Fruit fly (Drosophila melanogaster) whole organism, embryonic: ENCODE data around the gene TwdlX.

Source experiments
- CG10147 ChIP-seq: fragments of 200-800 bp; sonication (Bioruptor generic); optimal IDR thresholded peaks from 2 replicates; lab custom pipeline; 2019; ENCODE audit warnings: missing biosample characterization, mild to moderate bottlenecking, missing genetic modification characterization, moderate library complexity
- CG10209 ChIP-seq: fragments of 200-800 bp; sonication (Bioruptor generic); optimal IDR thresholded peaks from 3 replicates; lab custom pipeline; 2017; ENCODE audit warnings: missing biosample characterization, mild to moderate bottlenecking, missing genetic modification characterization, missing genetic modification reagents
- CG10654 ChIP-seq: fragments of 200-800 bp; sonication (Bioruptor generic); optimal IDR thresholded peaks from 2 replicates; lab custom pipeline; 2016; ENCODE audit warnings: missing biosample characterization, missing genetic modification characterization
- CG11456 ChIP-seq: fragments of 200-800 bp; sonication (Bioruptor generic); IDR thresholded peaks from 3 replicates; pipeline ENCODE4 v1.3.6; 2022; ENCODE audit warnings: missing biosample characterization, missing genetic modification characterization
- CG12071 ChIP-seq: fragments of 200-800 bp; sonication (Bioruptor generic); optimal IDR thresholded peaks from 3 replicates; lab custom pipeline; 2018; ENCODE audit warnings: missing biosample characterization, mild to moderate bottlenecking, missing genetic modification characterization
- CG12769 ChIP-seq: fragments of 200-800 bp; sonication (Bioruptor generic); optimal IDR thresholded peaks from 2 replicates; lab custom pipeline; 2019; ENCODE audit warnings: missing biosample characterization, mild to moderate bottlenecking, missing genetic modification characterization, moderate library complexity
- CG15514 ChIP-seq: fragments of 200-800 bp; sonication (Bioruptor generic); optimal IDR thresholded peaks from 3 replicates; lab custom pipeline; 2017; ENCODE audit warnings: missing biosample characterization, missing genetic modification characterization, mild to moderate bottlenecking, moderate library complexity, missing genetic modification reagents
- CG18619 ChIP-seq: fragments of 200-800 bp; sonication (Bioruptor generic); optimal IDR thresholded peaks from 3 replicates; lab custom pipeline; 2017; ENCODE audit warnings: missing biosample characterization, mild to moderate bottlenecking, missing genetic modification characterization
- CG3281 ChIP-seq: fragments of 200-800 bp; sonication (Bioruptor generic); optimal IDR thresholded peaks from 3 replicates; lab custom pipeline; 2017; ENCODE audit warnings: missing biosample characterization, mild to moderate bottlenecking, missing genetic modification characterization
- CG34422 ChIP-seq: fragments of 200-800 bp; sonication (Bioruptor generic); IDR thresholded peaks from 3 replicates; pipeline ENCODE4 v1.3.6; 2022; ENCODE audit warnings: missing biosample characterization, missing genetic modification characterization
- CG3847 ChIP-seq: fragments of 200-800 bp; sonication (Bioruptor generic); IDR thresholded peaks from 2 replicates; pipeline ENCODE4 v1.3.6; 2022; ENCODE audit warnings: missing biosample characterization, missing genetic modification characterization
- CG6689 ChIP-seq: fragments of 200-800 bp; sonication (Bioruptor generic); IDR thresholded peaks from 2 replicates; pipeline ENCODE4 v1.3.6; 2022; ENCODE audit warnings: missing biosample characterization, missing genetic modification characterization
- CG7839 ChIP-seq: fragments of 200-800 bp; sonication (Bioruptor generic); optimal IDR thresholded peaks from 3 replicates; lab custom pipeline; 2018; ENCODE audit warnings: missing biosample characterization, mild to moderate bottlenecking, missing genetic modification characterization, moderate library complexity
- CG8089 ChIP-seq: fragments of 200-800 bp; sonication (Bioruptor generic); optimal IDR thresholded peaks from 3 replicates; lab custom pipeline; 2016; ENCODE audit warnings: missing biosample characterization, missing genetic modification characterization
- CG8359 ChIP-seq: fragments of 200-800 bp; sonication (Bioruptor generic); optimal IDR thresholded peaks from 2 replicates; lab custom pipeline; 2017; ENCODE audit warnings: missing biosample characterization, mild to moderate bottlenecking, missing genetic modification characterization, borderline replicate concordance
- Drgx ChIP-seq: fragments of 200-800 bp; sonication (Bioruptor generic); IDR thresholded peaks from 2 replicates; pipeline ENCODE4 v1.3.6; 2022; ENCODE audit warnings: missing biosample characterization, missing genetic modification characterization
- Eip74EF ChIP-seq, 2 experiments: fragments of 200-800 bp in 1 of 2; fragments of >200 bp in 1 of 2; sonication (Bioruptor generic) in 1 of 2; optimal IDR thresholded peaks; 2 replicates each; lab custom pipeline; 2017 to 2019; ENCODE audit warnings: missing biosample characterization in 2 of 2, missing genetic modification characterization in 2 of 2, mild to moderate bottlenecking in 1 of 2, moderate library complexity in 1 of 2
- Ets65A ChIP-seq: fragments of 200-800 bp; sonication (Bioruptor generic); peaks from one replicate; lab custom pipeline; 2016; ENCODE audit warnings: missing biosample characterization, missing genetic modification characterization
- HHEX ChIP-seq: fragments of 200-800 bp; sonication (Bioruptor generic); optimal IDR thresholded peaks from 3 replicates; lab custom pipeline; 2017; ENCODE audit warnings: missing biosample characterization, mild to moderate bottlenecking, missing genetic modification characterization, missing genetic modification reagents
- Hr51 ChIP-seq, 2 experiments: fragments of 200-800 bp; sonication (Bioruptor generic); optimal IDR thresholded peaks; 2 replicates in 1 of 2; 3 replicates in 1 of 2; lab custom pipeline; 2016 to 2018; ENCODE audit warnings: missing biosample characterization in 2 of 2, missing genetic modification characterization in 2 of 2, mild to moderate bottlenecking in 1 of 2, moderate library complexity in 1 of 2
- Hsf ChIP-seq: fragments of 200-800 bp; sonication (Bioruptor generic); optimal IDR thresholded peaks from 3 replicates; lab custom pipeline; 2016; ENCODE audit warnings: missing biosample characterization, missing genetic modification characterization
- Meics ChIP-seq: fragments of 200-800 bp; sonication (Bioruptor generic); optimal IDR thresholded peaks from 2 replicates; lab custom pipeline; 2017; ENCODE audit warnings: missing biosample characterization, mild to moderate bottlenecking, missing genetic modification characterization
- Pdp1 ChIP-seq, 2 experiments: fragments of 200-800 bp; sonication (Bioruptor generic); optimal IDR thresholded peaks; 3 replicates each; lab custom pipeline; 2016; ENCODE audit warnings: missing biosample characterization in 2 of 2, missing genetic modification characterization in 2 of 2, mild to moderate bottlenecking in 1 of 2, moderate library complexity in 1 of 2
- Rx ChIP-seq: fragments of 200-800 bp; sonication (Bioruptor generic); IDR thresholded peaks from 2 replicates; pipeline ENCODE4 v1.3.6; 2022; ENCODE audit warnings: missing biosample characterization, missing genetic modification characterization
- Side ChIP-seq: fragments of 200-800 bp; sonication (Bioruptor generic); optimal IDR thresholded peaks from 2 replicates; lab custom pipeline; 2016; ENCODE audit warnings: missing biosample characterization, missing genetic modification characterization
- Sox102F ChIP-seq: fragments of 200-800 bp; sonication (Bioruptor generic); optimal IDR thresholded peaks from 2 replicates; lab custom pipeline; 2018; ENCODE audit warnings: missing biosample characterization, mild to moderate bottlenecking, missing genetic modification characterization, moderate library complexity
- chif ChIP-seq, 2 experiments: fragments of 200-800 bp; sonication (Bioruptor generic); optimal IDR thresholded peaks; 3 replicates each; lab custom pipeline; 2016; ENCODE audit warnings: missing biosample characterization in 2 of 2, missing genetic modification characterization in 2 of 2
- corto ChIP-seq: fragments of 200-800 bp; sonication (Bioruptor generic); optimal IDR thresholded peaks from 2 replicates; lab custom pipeline; 2016; ENCODE audit warnings: missing biosample characterization, mild to moderate bottlenecking, missing genetic modification characterization, moderate library complexity
- dysf ChIP-seq: fragments of 200-800 bp; sonication (Bioruptor generic); IDR thresholded peaks from 3 replicates; pipeline ENCODE4 v1.3.6; 2022; ENCODE audit warnings: missing biosample characterization, missing genetic modification characterization
- hkb ChIP-seq, 2 experiments: fragments of 200-800 bp in 1 of 2; fragments of >200 bp in 1 of 2; sonication (Bioruptor generic) in 1 of 2; IDR thresholded peaks in 1 of 2; optimal IDR thresholded peaks in 1 of 2; 2 replicates each; pipeline versions ENCODE4 v1.3.6 to Lab custom; 2017 to 2022; ENCODE audit warnings: missing biosample characterization in 1 of 2, missing genetic modification characterization in 1 of 2
- oc ChIP-seq: fragments of 200-800 bp; sonication (Bioruptor generic); optimal IDR thresholded peaks from 2 replicates; lab custom pipeline; 2018; ENCODE audit warnings: missing biosample characterization, mild to moderate bottlenecking, missing genetic modification characterization, moderate library complexity
- wek ChIP-seq: fragments of 200-800 bp; sonication (Bioruptor generic); optimal IDR thresholded peaks from 3 replicates; lab custom pipeline; 2018; ENCODE audit warnings: missing biosample characterization, mild to moderate bottlenecking, missing genetic modification characterization, moderate library complexity

Gene TwdlX

dm6 chrX:16781055-16781454 lies 50.2 kb downstream of the TwdlX start (continued):
- no peak for TF ChIP-seq CG8359 (GFP tag; lab: Kevin White, UChicago)
- peak; percentile 37 for TF ChIP-seq CG7839 (tag; lab: Kevin White, UChicago)
- TF ChIP-seq chif (GFP tag; optimal IDR thresholded peaks at IDR 0.05; lab: Kevin White, UChicago): peak in 1 of 2 experiments; percentile 22
- TF ChIP-seq Pdp1 (GFP tag; optimal IDR thresholded peaks at IDR 0.05; lab: Kevin White, UChicago): peak; percentile 11 to 62
- peak; percentile 29 for TF ChIP-seq HHEX (GFP tag; lab: Kevin White, UChicago)
- peak; percentile 53 for TF ChIP-seq CG3281 (GFP tag; lab: Kevin White, UChicago)
- peak; percentile 21 to 45 for TF ChIP-seq Hr51 (GFP tag; optimal IDR thresholded peaks at IDR 0.05; lab: Kevin White, UChicago)
- peak; percentile 24 for TF ChIP-seq Side
- TF ChIP-seq Rx (GFP tag; lab: Robert Waterston, UW): peak; percentile 32; the same call in 1 of the 2 replicates
- TF ChIP-seq Meics (GFP tag; lab: Kevin White, UChicago): peak; percentile 47
- TF ChIP-seq CG8089 (GFP tag; lab: Kevin White, UChicago): peak; percentile 6
- TF ChIP-seq CG34422 (GFP tag; lab: Robert Waterston, UW): peak; percentile 40; the same call in 1 of the 3 replicates
- peak; percentile 2 for TF ChIP-seq CG10147 (GFP tag; lab: Kevin White, UChicago)
- TF ChIP-seq CG10209: peak; percentile 15
- peak; percentile 50 for TF ChIP-seq CG3847
- peak; percentile 61; the same call in 2 of the 3 replicates for TF ChIP-seq dysf (GFP tag; lab: Robert Waterston, UW)
- TF ChIP-seq CG18619 (GFP tag; lab: Kevin White, UChicago): no peak
- TF ChIP-seq Drgx: 0 out of 2 replicates have a peak, but pooled peaks have one; percentile 25
- TF ChIP-seq CG15514: peak; percentile 34
- peak; percentile 55; the same call in 1 of the 3 replicates for TF ChIP-seq CG11456 (GFP tag; lab: Robert Waterston, UW)
- TF ChIP-seq oc (tag; lab: Kevin White, UChicago): no peak
- no peak for TF ChIP-seq CG10654 (GFP tag; lab: Kevin White, UChicago)
- TF ChIP-seq Hsf (GFP tag; lab: Kevin White, UChicago): peak; percentile 0
- TF ChIP-seq Eip74EF (GFP tag; optimal IDR thresholded peaks at IDR 0.05; lab: Kevin White, UChicago): peak in 1 of 2 experiments; percentile 14
- TF ChIP-seq wek (GFP tag; lab: Kevin White, UChicago): no peak
- peak; percentile 13 for TF ChIP-seq CG12071
- peak; percentile 10 for TF ChIP-seq Sox102F (GFP tag; lab: Kevin White, UChicago)
- TF ChIP-seq CG12769: peak; percentile 70
- TF ChIP-seq CG6689 (GFP tag; lab: Robert Waterston, UW): peak; percentile 50; the same call in 1 of the 2 replicates
- TF ChIP-seq corto: no peak
- TF ChIP-seq Ets65A (GFP tag; lab: Kevin White, UChicago): peak; percentile 90
- no peak for TF ChIP-seq hkb (optimal IDR thresholded peaks at IDR 0.05; lab: Kevin White, UChicago)
- peak; percentile 27; the same call in 1 of the 2 replicates for TF ChIP-seq hkb (GFP tag; IDR thresholded peaks at IDR 0.05; lab: Robert Waterston, UW)
